Fruit fly (Drosophila melanogaster): Measurements from ENCODE around the gene Oat.

The Oat gene

DNA sequence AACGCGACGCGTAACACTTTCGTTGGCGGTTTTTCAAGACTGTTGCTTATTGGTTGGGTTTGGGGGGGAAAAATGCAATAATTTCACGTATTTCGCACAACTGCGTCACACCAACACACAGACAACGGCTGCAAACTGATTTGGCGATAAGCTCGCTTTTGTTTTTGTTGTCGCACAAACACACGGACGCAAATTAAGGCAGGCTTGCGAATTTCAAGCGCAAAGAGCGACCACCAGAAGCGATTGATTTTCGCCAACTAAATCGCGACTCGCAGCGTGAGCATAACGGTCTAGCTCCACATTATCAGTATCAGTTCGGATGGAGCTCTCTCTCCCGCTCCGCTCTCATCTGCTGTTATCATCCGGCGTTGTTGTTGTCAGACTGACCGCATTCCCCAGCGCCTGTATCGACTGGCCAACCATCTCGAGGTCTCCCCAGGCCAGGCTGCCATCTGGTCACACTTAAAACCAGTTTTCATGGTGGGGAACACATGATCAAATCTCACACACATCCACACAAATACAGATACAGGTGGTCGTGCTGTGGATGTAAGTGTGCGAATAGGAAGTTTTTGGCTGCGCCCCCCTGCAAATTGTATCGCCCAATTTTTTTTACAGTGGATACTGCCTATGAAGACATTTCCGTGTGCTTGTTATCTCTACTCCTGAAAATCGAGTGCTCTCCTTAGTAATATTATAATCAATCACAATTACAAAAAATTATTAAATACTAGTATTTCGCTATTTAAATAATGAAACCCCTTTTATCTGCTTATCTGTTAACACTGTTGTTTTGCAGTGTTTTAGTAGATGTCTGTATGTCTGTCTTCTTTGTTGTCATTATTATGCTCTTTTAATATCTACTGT is 16.7 kb downstream of the Oat start (continued):
- TF ChIP-seq CG4617 (GFP tag; optimal IDR thresholded peaks at IDR 0.05; ENCODE audit: borderline replicate concordance), result peak; percentile 9
- TF ChIP-seq Hsf (GFP tag; optimal IDR thresholded peaks at IDR 0.05), result peak; percentile 65
- TF ChIP-seq eyg (GFP tag; optimal IDR thresholded peaks at IDR 0.05), result no peak
- TF ChIP-seq Fer2 (tag; optimal IDR thresholded peaks at IDR 0.05), result peak; percentile 12
- peak; percentile 54 for TF ChIP-seq CG14050 (GFP tag; IDR thresholded peaks at IDR 0.05)
- peak; percentile 21; the same call in 1 of the 3 replicates for TF ChIP-seq zfh1 (GFP tag; IDR thresholded peaks at IDR 0.05)
- TF ChIP-seq Sry-δ (GFP tag; optimal IDR thresholded peaks at IDR 0.05), result peak; percentile 4
- no peak; the same call in 2 of the 3 replicates for TF ChIP-seq ase (GFP tag; IDR thresholded peaks at IDR 0.05)
- TF ChIP-seq shn (GFP tag; optimal IDR thresholded peaks at IDR 0.05), result no peak
- no peak for TF ChIP-seq wor (GFP tag; IDR thresholded peaks at IDR 0.05)
- TF ChIP-seq Nf-YB (GFP tag; optimal IDR thresholded peaks at IDR 0.05), result no peak
- peak; percentile 14 for TF ChIP-seq gcm2 (GFP tag; optimal IDR thresholded peaks at IDR 0.05)
- TF ChIP-seq pho (GFP tag; optimal IDR thresholded peaks at IDR 0.05), result peak; percentile 66
- no peak for TF ChIP-seq fd64A (GFP tag; optimal IDR thresholded peaks at IDR 0.05)
- TF ChIP-seq fd96Cb (tag; optimal IDR thresholded peaks at IDR 0.05), result peak; percentile 7
- no peak for TF ChIP-seq en (GFP tag; optimal IDR thresholded peaks at IDR 0.05)
- no peak for TF ChIP-seq CG9876 (GFP tag; optimal IDR thresholded peaks at IDR 0.05)
- peak in 1 of 2 experiments; percentile 33 for TF ChIP-seq crp (GFP tag; optimal IDR thresholded peaks at IDR 0.05)
- peak; percentile 38; the same call in 1 of the 2 replicates for TF ChIP-seq Poxn (GFP tag; IDR thresholded peaks at IDR 0.05)
- TF ChIP-seq unc-4 (GFP tag; IDR thresholded peaks at IDR 0.05; ENCODE audit: partially characterized antibody), result no peak
- no peak for TF ChIP-seq CHES-1-like (GFP tag; optimal IDR thresholded peaks at IDR 0.05)
- TF ChIP-seq corto (GFP tag; optimal IDR thresholded peaks at IDR 0.05), result peak; percentile 53
- TF ChIP-seq CG9817 (tag; optimal IDR thresholded peaks at IDR 0.05), result peak; percentile 56
- TF ChIP-seq ERR (GFP tag; optimal IDR thresholded peaks at IDR 0.05), result no peak
- peak; percentile 74; the same call in 2 of the 3 replicates for TF ChIP-seq Dbx (GFP tag; IDR thresholded peaks at IDR 0.05)
- peak; percentile 53 for TF ChIP-seq NfI (GFP tag; optimal IDR thresholded peaks at IDR 0.05)
- TF ChIP-seq CG14667 (GFP tag; IDR thresholded peaks at IDR 0.05), result peak; percentile 57
- peak; percentile 56 for TF ChIP-seq Sox102F (GFP tag; optimal IDR thresholded peaks at IDR 0.05)
- no peak for TF ChIP-seq usp (GFP tag; optimal IDR thresholded peaks at IDR 0.05)
- TF ChIP-seq ro (GFP tag; IDR thresholded peaks at IDR 0.05), result no peak
- peak; percentile 30; the same call in 1 of the 2 replicates for TF ChIP-seq E2f2 (GFP tag; IDR thresholded peaks at IDR 0.05)
- peak; percentile 62 for TF ChIP-seq zfh2 (GFP tag; optimal IDR thresholded peaks at IDR 0.05)
- no peak for TF ChIP-seq CG6791 (GFP tag; IDR thresholded peaks at IDR 0.05; ENCODE audit: partially characterized antibody)
- no peak for TF ChIP-seq NC2α (GFP tag; optimal IDR thresholded peaks at IDR 0.05)
- no peak for TF ChIP-seq vnd (GFP tag; IDR thresholded peaks at IDR 0.05; ENCODE audit: partially characterized antibody)
- no peak for TF ChIP-seq Tbp (GFP tag; optimal IDR thresholded peaks at IDR 0.05)
- TF ChIP-seq btn (GFP tag; optimal IDR thresholded peaks at IDR 0.05), result no peak
- peak; percentile 71 to 79 for TF ChIP-seq Trl (optimal IDR thresholded peaks at IDR 0.05)
- TF ChIP-seq Trl (GFP tag; optimal IDR thresholded peaks at IDR 0.05), result no peak
- TF ChIP-seq z (GFP tag; IDR thresholded peaks at IDR 0.05), result no peak
- peak; percentile 60 for TF ChIP-seq HLH54F (GFP tag; optimal IDR thresholded peaks at IDR 0.05)
- no peak for TF ChIP-seq run (tag; optimal IDR thresholded peaks at IDR 0.05)
- peak; percentile 34 for TF ChIP-seq CG30403 (GFP tag; optimal IDR thresholded peaks at IDR 0.05)
- TF ChIP-seq CG6765 (GFP tag; optimal IDR thresholded peaks at IDR 0.05), result peak; percentile 14
- TF ChIP-seq CG4404 (GFP tag; IDR thresholded peaks at IDR 0.05), result 0 out of 2 replicates have a peak, but pooled peaks have one; percentile 12
- TF ChIP-seq H15 (GFP tag; IDR thresholded peaks at IDR 0.05), result no peak
- TF ChIP-seq bbx (GFP tag; IDR thresholded peaks at IDR 0.05; ENCODE audit: partially characterized antibody), result peak; percentile 52; the same call in 1 of the 2 replicates
- TF ChIP-seq Sry-β (GFP tag; optimal IDR thresholded peaks at IDR 0.05), result no peak
- peak; percentile 22 for TF ChIP-seq CrebB (tag; optimal IDR thresholded peaks at IDR 0.05)

Measured in whole organism, embryonic.